Worm (Caenorhabditis elegans): ENCODE measurements around the gene lgc-33.

The lgc-33 gene

ce11 chrIV:878634-879033 is 33.3 kb downstream of the lgc-33 start:
- no peak for TF ChIP-seq W03F9.2 (tag; optimal IDR thresholded peaks at IDR 0.05)

ce11 chrIV:884707-885394 is 39.6 kb downstream of the lgc-33 start, which contains the start of gene mak-2:
Gene mak-2 (plus strand): TSS chrIV:885344.
- TF ChIP-seq dao-5 (tag; optimal IDR thresholded peaks at IDR 0.05) (no peak), W03F9.2 (tag; optimal IDR thresholded peaks at IDR 0.05) (peak; percentile 28), him-1 (tag; optimal IDR thresholded peaks at IDR 0.05) (no peak)

Data from whole organism, L4/young adult.